Fruit fly (Drosophila melanogaster): Measurements from ENCODE around the gene Pcyt2.

Pcyt2 gene

dm6 chr3L:1569162-1569965 lies 16.1 kb downstream of the Pcyt2 start, which contains the start of gene Tmep:
Tmep (plus strand) TSS chr3L:1569181.
- TF ChIP-seq Med (GFP tag): peak; percentile 44
- TF ChIP-seq CG3163 (GFP tag; optimal IDR thresholded peaks at IDR 0.05): peak; percentile 8
- peak; percentile 48 for TF ChIP-seq Jarid2 (GFP tag; optimal IDR thresholded peaks at IDR 0.05)
- no peak for TF ChIP-seq CG10209 (GFP tag; optimal IDR thresholded peaks at IDR 0.05)
- TF ChIP-seq MESR4 (GFP tag; optimal IDR thresholded peaks at IDR 0.05): peak; percentile 74
- peak; percentile 72; the same call in 2 of the 4 replicates for TF ChIP-seq chinmo (GFP tag; IDR thresholded peaks at IDR 0.05; ENCODE audit: partially characterized antibody)
- no peak for TF ChIP-seq Six4 (GFP tag; optimal IDR thresholded peaks at IDR 0.05)
- 0 out of 3 replicates have a peak, but pooled peaks have one; percentile 26 for TF ChIP-seq Dbx (GFP tag; IDR thresholded peaks at IDR 0.05)
- peak; percentile 8 for TF ChIP-seq MTF-1 (GFP tag; optimal IDR thresholded peaks at IDR 0.05; ENCODE audit: borderline replicate concordance)
- peak; percentile 53 for TF ChIP-seq CG34376 (GFP tag; optimal IDR thresholded peaks at IDR 0.05)
- TF ChIP-seq Vsx1 (GFP tag; optimal IDR thresholded peaks at IDR 0.05): no peak
- TF ChIP-seq Nf-YB (GFP tag; optimal IDR thresholded peaks at IDR 0.05): no peak
- no peak for TF ChIP-seq Meics (GFP tag; optimal IDR thresholded peaks at IDR 0.05)
- TF ChIP-seq Fer1 (GFP tag; optimal IDR thresholded peaks at IDR 0.05): peak; percentile 17
- TF ChIP-seq kni (GFP tag; optimal IDR thresholded peaks at IDR 0.05): peak; percentile 42
- no peak for TF ChIP-seq Optix (GFP tag; IDR thresholded peaks at IDR 0.05)
- no peak for TF ChIP-seq Scr (GFP tag; IDR thresholded peaks at IDR 0.05; ENCODE audit: partially characterized antibody)
- TF ChIP-seq CG3281 (GFP tag; optimal IDR thresholded peaks at IDR 0.05): peak; percentile 17
- peak; percentile 15 for TF ChIP-seq HLHmδ (GFP tag; optimal IDR thresholded peaks at IDR 0.05)
- TF ChIP-seq Ets97D (GFP tag; optimal IDR thresholded peaks at IDR 0.05): peak; percentile 3
- TF ChIP-seq CG4617 (GFP tag; optimal IDR thresholded peaks at IDR 0.05; ENCODE audit: borderline replicate concordance): peak; percentile 76
- peak; percentile 33; the same call in 1 of the 2 replicates for TF ChIP-seq amos (GFP tag; IDR thresholded peaks at IDR 0.05; ENCODE audit: partially characterized antibody)
- no peak for TF ChIP-seq CG10274 (GFP tag; optimal IDR thresholded peaks at IDR 0.05)
- 0 out of 3 replicates have a peak, but pooled peaks have one; percentile 22 for TF ChIP-seq CG34422 (GFP tag; IDR thresholded peaks at IDR 0.05)
- TF ChIP-seq dmrt11E (tag; optimal IDR thresholded peaks at IDR 0.05): no peak
- peak; percentile 89 for TF ChIP-seq CG17385 (GFP tag; optimal IDR thresholded peaks at IDR 0.05)
- TF ChIP-seq mirr (GFP tag; optimal IDR thresholded peaks at IDR 0.05): peak; percentile 28
- peak; percentile 8 for TF ChIP-seq YL-1 (GFP tag; optimal IDR thresholded peaks at IDR 0.05)
- TF ChIP-seq sug (tag; optimal IDR thresholded peaks at IDR 0.05): peak; percentile 13
- TF ChIP-seq CG16813 (GFP tag; IDR thresholded peaks at IDR 0.05; ENCODE audit: partially characterized antibody): 0 out of 3 replicates have a peak, but pooled peaks have one; percentile 15
- peak in 1 of 2 experiments; percentile 3 for TF ChIP-seq Trl (optimal IDR thresholded peaks at IDR 0.05)
- TF ChIP-seq Trl (GFP tag; optimal IDR thresholded peaks at IDR 0.05): no peak
- peak; percentile 67 for TF ChIP-seq CG30020 (tag; optimal IDR thresholded peaks at IDR 0.05)
- 0 out of 2 replicates have a peak, but pooled peaks have one; percentile 19 for TF ChIP-seq CG32532 (GFP tag; IDR thresholded peaks at IDR 0.05)
- peak; percentile 4 for TF ChIP-seq CG12659 (GFP tag; optimal IDR thresholded peaks at IDR 0.05)
- no peak for TF ChIP-seq CG6175 (GFP tag; IDR thresholded peaks at IDR 0.05)
- TF ChIP-seq cg (GFP tag; optimal IDR thresholded peaks at IDR 0.05): peak; percentile 76
- TF ChIP-seq pnt (GFP tag; optimal IDR thresholded peaks at IDR 0.05): no peak
- peak; percentile 45 for TF ChIP-seq CG7271 (tag; optimal IDR thresholded peaks at IDR 0.05)
- TF ChIP-seq BtbVII (GFP tag; optimal IDR thresholded peaks at IDR 0.05): peak; percentile 14
- TF ChIP-seq CG6854 (GFP tag; optimal IDR thresholded peaks at IDR 0.05): peak; percentile 27

Measured in whole organism, embryonic.